Worm (Caenorhabditis elegans) whole organism, L4 larva: ENCODE data around the gene fbxa-143.

Experiments
- F10B5.3 ChIP-seq: sonication (generic microtip); optimal IDR thresholded peaks from 2 replicates; lab custom pipeline; 2016; ENCODE audit warnings: mild to moderate bottlenecking, missing genetic modification characterization, missing compliant biosample characterization
- F44E2.7 ChIP-seq: fragments of 200-800 bp; sonication (Bioruptor generic); IDR thresholded peaks from 2 replicates; pipeline ENCODE4 v2.1.2; 2022; ENCODE audit warnings: missing genetic modification characterization, missing compliant biosample characterization
- aha-1 ChIP-seq: fragments of 150-350 bp; peaks from one replicate; lab custom pipeline; 2014; ENCODE audit warnings: missing biosample characterization, missing genetic modification characterization
- fkh-10 ChIP-seq: fragments of 150-350 bp; optimal IDR thresholded peaks from 2 replicates; lab custom pipeline; 2014; ENCODE audit warnings: missing biosample characterization, missing genetic modification reagents, missing genetic modification characterization
- fos-1 ChIP-seq: fragments of 150-350 bp; optimal IDR thresholded peaks from 2 replicates; lab custom pipeline; 2014; ENCODE audit warnings: missing biosample characterization, missing genetic modification characterization
- lin-13 ChIP-seq: fragments of 150-350 bp; optimal IDR thresholded peaks from 2 replicates; lab custom pipeline; 2014; ENCODE audit warnings: missing biosample characterization, missing genetic modification reagents, missing genetic modification characterization
- mep-1 ChIP-seq: fragments of 150-350 bp; sonication (generic microtip); optimal IDR thresholded peaks from 3 replicates; lab custom pipeline; 2014; ENCODE audit warnings: missing biosample characterization, missing genetic modification characterization
- mxl-2 ChIP-seq: fragments of 200-800 bp; sonication (Bioruptor generic); conservative IDR thresholded peaks from 2 replicates; pipeline ENCODE4 v1.3.6; 2022; ENCODE audit warnings: missing genetic modification reagents, missing genetic modification characterization, missing compliant biosample characterization
- nhr-237 ChIP-seq: sonication (generic microtip); optimal IDR thresholded peaks from 2 replicates; lab custom pipeline; 2017; ENCODE audit warnings: missing biosample characterization, missing genetic modification characterization

- TF ChIP-seq fos-1 (no peak), nhr-237 (tag; lab: Kevin White, UChicago) (no peak), mxl-2 (GFP tag; lab: Robert Waterston, UW) (no peak), lin-13 (GFP tag; lab: Kevin White, UChicago) (no peak), fkh-10 (GFP tag; lab: Kevin White, UChicago) (no peak), F10B5.3 (tag; lab: Kevin White, UChicago) (no peak), aha-1 (tag; lab: Kevin White, UChicago) (no peak), F44E2.7 (GFP tag; lab: Robert Waterston, UW) (no peak), mep-1 (no peak)
Observed at ce11 chrV:16162124-16162735, 34.9 kb upstream of the fbxa-143 start, which contains the start of the genes str-109 and F10A3.11.
